Worm (Caenorhabditis elegans) whole organism, mixed stage, embryonic: Measurements from ENCODE around the gene acs-3.

ENCODE experiments used
- blmp-1 ChIP-seq: fragments of 150-350 bp; optimal IDR thresholded peaks from 2 replicates; lab custom pipeline; 2014; ENCODE audit warnings: missing biosample characterization, missing genetic modification characterization
- ces-1 ChIP-seq: fragments of 150-350 bp; optimal IDR thresholded peaks from 2 replicates; lab custom pipeline; 2014; ENCODE audit warnings: missing biosample characterization, missing genetic modification reagents, missing genetic modification characterization
- cnd-1 ChIP-seq: fragments of 200-800 bp; sonication (Bioruptor generic); optimal IDR thresholded peaks from 2 replicates; lab custom pipeline; 2018; ENCODE audit warnings: mild to moderate bottlenecking, missing genetic modification characterization, missing compliant biosample characterization
- drap-1 ChIP-seq: fragments of 200-800 bp; sonication (Bioruptor generic); optimal IDR thresholded peaks from 3 replicates; lab custom pipeline; 2018; ENCODE audit warnings: mild to moderate bottlenecking, missing genetic modification characterization, missing compliant biosample characterization
- ham-2 ChIP-seq: fragments of 200-800 bp; sonication (Bioruptor generic); optimal IDR thresholded peaks from 2 replicates; lab custom pipeline; 2018; ENCODE audit warnings: mild to moderate bottlenecking, missing genetic modification characterization, missing compliant biosample characterization
- mab-5 ChIP-seq: fragments of 150-350 bp; optimal IDR thresholded peaks from 2 replicates; lab custom pipeline; 2014; ENCODE audit warnings: missing biosample characterization, missing genetic modification characterization
- nhr-12 ChIP-seq: fragments of 150-350 bp; optimal IDR thresholded peaks from 2 replicates; lab custom pipeline; 2014; ENCODE audit warnings: missing biosample characterization, missing genetic modification characterization
- snpc-4 ChIP-seq: fragments of 150-350 bp; optimal IDR thresholded peaks from 2 replicates; lab custom pipeline; 2014; ENCODE audit warnings: missing biosample characterization, missing genetic modification characterization
- unc-62 ChIP-seq: fragments of 150-350 bp; optimal IDR thresholded peaks from 2 replicates; lab custom pipeline; 2014; ENCODE audit warnings: missing biosample characterization, missing genetic modification reagents, missing genetic modification characterization
- zip-8 ChIP-seq: fragments of 150-350 bp; optimal IDR thresholded peaks from 2 replicates; lab custom pipeline; 2014; ENCODE audit warnings: missing biosample characterization, missing genetic modification characterization

ce11 chrV:2018689-2019088 lies 49.4 kb downstream of the acs-3 start, which contains the start of gene F59A7.14:
- no peak for TF ChIP-seq mab-5 (tag; lab: Kevin White, UChicago)
- TF ChIP-seq zip-8 (tag; lab: Kevin White, UChicago), result no peak
- TF ChIP-seq ham-2 (GFP tag; lab: Kevin White, UChicago), result no peak
- TF ChIP-seq blmp-1 (tag; lab: Kevin White, UChicago), result no peak
- no peak for TF ChIP-seq cnd-1 (tag; lab: Kevin White, UChicago)
- no peak for TF ChIP-seq unc-62 (GFP tag; lab: Kevin White, UChicago)
- no peak for TF ChIP-seq nhr-12 (tag; lab: Kevin White, UChicago)
- TF ChIP-seq snpc-4 (tag; lab: Kevin White, UChicago), result no peak
- TF ChIP-seq ces-1 (GFP tag; lab: Kevin White, UChicago), result no peak
- TF ChIP-seq drap-1 (GFP tag; lab: Kevin White, UChicago), result no peak
